Worm (Caenorhabditis elegans) whole organism, L1 larva: Measurements from ENCODE around the gene ppgn-1.

Source experiments
- ceh-88 ChIP-seq: fragments of 200-800 bp; sonication (Bioruptor generic); IDR thresholded peaks from 2 replicates; pipeline ENCODE4 v1.3.6; 2022; ENCODE audit warnings: missing genetic modification characterization, missing compliant biosample characterization
- ets-5 ChIP-seq: fragments of 200-800 bp; sonication (Bioruptor generic); IDR thresholded peaks from 2 replicates; pipeline ENCODE4 v1.3.6; 2022; ENCODE audit warnings: missing genetic modification characterization, missing compliant biosample characterization
- lin-13 ChIP-seq: fragments of 150-350 bp; optimal IDR thresholded peaks from 2 replicates; lab custom pipeline; 2014; ENCODE audit warnings: missing biosample characterization, missing genetic modification reagents, missing genetic modification characterization
- lin-39 ChIP-seq: fragments of 150-350 bp; optimal IDR thresholded peaks from 2 replicates; lab custom pipeline; 2014; ENCODE audit warnings: missing biosample characterization, missing genetic modification reagents, missing genetic modification characterization
- lsy-2 ChIP-seq, 2 experiments: fragments of 150-350 bp; optimal IDR thresholded peaks; 2 replicates each; lab custom pipeline; 2014; ENCODE audit warnings: missing biosample characterization in 2 of 2, missing genetic modification characterization in 2 of 2
- nhr-237 ChIP-seq: fragments of 150-350 bp; optimal IDR thresholded peaks from 2 replicates; lab custom pipeline; 2014; ENCODE audit warnings: missing biosample characterization, missing genetic modification characterization
- nhr-84 ChIP-seq: sonication (generic microtip); optimal IDR thresholded peaks from 2 replicates; lab custom pipeline; 2017; ENCODE audit warnings: missing biosample characterization, missing genetic modification characterization
- unc-130 ChIP-seq: fragments of 150-350 bp; optimal IDR thresholded peaks from 2 replicates; lab custom pipeline; 2017; ENCODE audit warnings: missing biosample characterization, missing genetic modification characterization, inconsistent platforms
- ztf-4 ChIP-seq: fragments of 150-350 bp; optimal IDR thresholded peaks from 2 replicates; lab custom pipeline; 2014; ENCODE audit warnings: missing biosample characterization, missing genetic modification characterization

- TF ChIP-seq ztf-4, result no peak
- no peak for TF ChIP-seq nhr-237 (tag; lab: Kevin White, UChicago)
- no peak for TF ChIP-seq nhr-84 (tag; lab: Kevin White, UChicago)
- no peak for TF ChIP-seq unc-130
- TF ChIP-seq ceh-88 (GFP tag; lab: Robert Waterston, UW), result no peak
- no peak for TF ChIP-seq lin-39 (tag; lab: Kevin White, UChicago)
- no peak for TF ChIP-seq ets-5
- no peak for TF ChIP-seq lsy-2 (tag; optimal IDR thresholded peaks at IDR 0.05; lab: Kevin White, UChicago)
- no peak for TF ChIP-seq lin-13
These were observed 19.2 kb downstream of the ppgn-1 start, which contains the start of gene nhr-236 for ce11 chrIV:2329540-2329939.
